Fruit fly (Drosophila melanogaster): ENCODE measurements around the gene CG12105.
A peak's percentile ranks its signal among the peaks of the same experiment; 100 is the strongest.

CG12105 gene

DNA sequence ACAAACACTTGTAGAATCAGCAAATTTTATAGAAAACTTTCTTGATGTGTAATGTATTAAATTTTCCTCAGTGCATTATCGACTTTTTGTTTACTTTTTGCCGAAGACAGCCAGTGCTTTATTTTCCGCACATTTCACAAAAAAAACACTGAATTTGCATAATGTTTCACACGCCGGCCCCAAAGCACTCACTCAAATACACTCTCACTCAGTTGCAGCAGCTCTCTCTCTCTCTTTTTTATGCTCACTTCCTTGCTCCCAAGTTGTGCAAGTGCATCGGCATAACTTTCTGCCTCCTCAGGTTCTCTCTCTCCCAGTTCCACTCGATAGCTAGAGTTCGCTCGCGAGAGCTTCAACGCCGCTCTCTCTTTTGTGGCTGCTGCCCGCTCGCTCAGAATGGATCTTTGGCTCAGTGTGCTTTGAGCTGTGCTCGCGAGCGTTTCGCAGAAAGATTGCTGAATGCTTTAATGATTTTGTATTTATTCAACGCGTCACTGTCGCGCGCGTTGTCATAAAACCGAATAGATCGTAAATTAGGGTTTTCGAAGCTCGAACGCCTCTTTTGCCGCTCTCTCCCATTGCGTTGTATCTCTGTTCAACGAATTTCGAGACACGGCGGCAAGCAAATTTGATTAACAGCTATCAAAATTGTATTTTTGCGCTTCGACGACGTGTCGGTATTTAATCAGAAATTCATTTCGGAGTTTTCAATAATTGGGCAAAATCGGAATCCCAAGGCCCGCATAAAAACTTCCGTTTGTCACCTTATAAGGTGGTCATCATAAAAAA is 29.1 kb downstream of the CG12105 start (continued):
- peak; percentile 47; the same call in 1 of the 2 replicates for TF ChIP-seq CG4360 (GFP tag; IDR thresholded peaks at IDR 0.05)
- no peak for TF ChIP-seq grau (tag; optimal IDR thresholded peaks at IDR 0.05)
- peak; percentile 82; the same call in 3 of the 4 replicates for TF ChIP-seq chinmo (GFP tag; IDR thresholded peaks at IDR 0.05; ENCODE audit: partially characterized antibody)
- TF ChIP-seq seq (GFP tag; IDR thresholded peaks at IDR 0.05) = peak; percentile 30; the same call in 1 of the 2 replicates
- TF ChIP-seq CG8290 (GFP tag; optimal IDR thresholded peaks at IDR 0.05) = no peak
- peak in 1 of 2 experiments; percentile 37 for TF ChIP-seq CG8290 (tag; optimal IDR thresholded peaks at IDR 0.05)
- no peak for TF ChIP-seq run (tag; optimal IDR thresholded peaks at IDR 0.05)
- peak; percentile 27 for TF ChIP-seq cwo (GFP tag; optimal IDR thresholded peaks at IDR 0.05)
- no peak for TF ChIP-seq YL-1 (GFP tag; optimal IDR thresholded peaks at IDR 0.05)
- peak; percentile 49 for TF ChIP-seq kni (GFP tag; optimal IDR thresholded peaks at IDR 0.05)
- no peak for TF ChIP-seq ase (GFP tag; IDR thresholded peaks at IDR 0.05)
- no peak for TF ChIP-seq Tbp (GFP tag; optimal IDR thresholded peaks at IDR 0.05)
- no peak for TF ChIP-seq tgo (GFP tag; IDR thresholded peaks at IDR 0.05)
- TF ChIP-seq stwl (tag; optimal IDR thresholded peaks at IDR 0.05) = no peak
- TF ChIP-seq Dbx (GFP tag; IDR thresholded peaks at IDR 0.05) = peak; percentile 52; the same call in 1 of the 3 replicates
- TF ChIP-seq mirr (GFP tag; optimal IDR thresholded peaks at IDR 0.05) = peak; percentile 69
- peak; percentile 55; the same call in 1 of the 2 replicates for TF ChIP-seq unc-4 (GFP tag; IDR thresholded peaks at IDR 0.05; ENCODE audit: partially characterized antibody)
- TF ChIP-seq E2f2 (GFP tag; IDR thresholded peaks at IDR 0.05) = peak; percentile 24; the same call in 1 of the 2 replicates
- TF ChIP-seq H15 (GFP tag; IDR thresholded peaks at IDR 0.05) = no peak
- no peak for TF ChIP-seq insv (GFP tag; optimal IDR thresholded peaks at IDR 0.05)
- peak; percentile 9 for TF ChIP-seq ftz-f1 (GFP tag; optimal IDR thresholded peaks at IDR 0.05)
- TF ChIP-seq CG15696 (tag; optimal IDR thresholded peaks at IDR 0.05) = no peak
- no peak for TF ChIP-seq CG12769 (tag; optimal IDR thresholded peaks at IDR 0.05)
- peak; percentile 38 for TF ChIP-seq lab (GFP tag; optimal IDR thresholded peaks at IDR 0.05)
- TF ChIP-seq org-1 (GFP tag; optimal IDR thresholded peaks at IDR 0.05) = no peak
- no peak for TF ChIP-seq pho (GFP tag; optimal IDR thresholded peaks at IDR 0.05)
- 0 out of 3 replicates have a peak, but pooled peaks have one; percentile 42 for TF ChIP-seq CG34422 (GFP tag; IDR thresholded peaks at IDR 0.05)
- TF ChIP-seq Deaf1 (tag; optimal IDR thresholded peaks at IDR 0.05) = peak; percentile 44
- peak; percentile 91 for TF ChIP-seq abd-A (tag; optimal IDR thresholded peaks at IDR 0.05)
- peak; percentile 20 for TF ChIP-seq CG12071 (GFP tag; optimal IDR thresholded peaks at IDR 0.05)
- no peak for TF ChIP-seq Hr3 (GFP tag; optimal IDR thresholded peaks at IDR 0.05)
- no peak for TF ChIP-seq Sin3A (optimal IDR thresholded peaks at IDR 0.05)
- TF ChIP-seq HmgD (GFP tag; optimal IDR thresholded peaks at IDR 0.05) = no peak
- TF ChIP-seq CG34376 (GFP tag; optimal IDR thresholded peaks at IDR 0.05) = peak; percentile 66
- TF ChIP-seq ro (GFP tag; IDR thresholded peaks at IDR 0.05) = no peak
- no peak for TF ChIP-seq CG7745 (tag; optimal IDR thresholded peaks at IDR 0.05)
- TF ChIP-seq Xbp1 (GFP tag; optimal IDR thresholded peaks at IDR 0.05) = no peak
- TF ChIP-seq CG32767 (GFP tag; IDR thresholded peaks at IDR 0.05) = no peak
- TF ChIP-seq CG6683 (GFP tag; optimal IDR thresholded peaks at IDR 0.05) = peak; percentile 4
- TF ChIP-seq CG10543 (GFP tag; optimal IDR thresholded peaks at IDR 0.05) = peak; percentile 5
- peak; percentile 34 for TF ChIP-seq B-H2 (GFP tag; optimal IDR thresholded peaks at IDR 0.05)
- TF ChIP-seq crol (GFP tag; IDR thresholded peaks at IDR 0.05) = peak; percentile 30; the same call in 1 of the 2 replicates
- TF ChIP-seq Med (GFP tag) = peak; percentile 81
- TF ChIP-seq vfl (GFP tag; optimal IDR thresholded peaks at IDR 0.05) = peak; percentile 28
- TF ChIP-seq D19B (GFP tag; optimal IDR thresholded peaks at IDR 0.05) = no peak
- no peak for TF ChIP-seq prd (optimal IDR thresholded peaks at IDR 0.05)
- TF ChIP-seq prd (GFP tag; IDR thresholded peaks at IDR 0.05) = no peak
- TF ChIP-seq Taf1 (GFP tag; IDR thresholded peaks at IDR 0.05) = no peak
- TF ChIP-seq CG15269 (tag; optimal IDR thresholded peaks at IDR 0.05) = no peak
- no peak for TF ChIP-seq pfk (GFP tag; optimal IDR thresholded peaks at IDR 0.05)
